Worm (Caenorhabditis elegans) whole organism, L4/young adult: ENCODE measurements around the gene F32H5.3.

Experiments used
- W03F9.2 ChIP-seq: fragments of 150-350 bp; optimal IDR thresholded peaks from 2 replicates; lab custom pipeline; 2014; ENCODE audit warnings: missing biosample characterization, missing genetic modification characterization
- dao-5 ChIP-seq: sonication (generic microtip); optimal IDR thresholded peaks from 2 replicates; lab custom pipeline; 2016; ENCODE audit warnings: missing genotype, missing genetic modification characterization, moderate library complexity, missing compliant biosample characterization
- him-1 ChIP-seq: sonication (generic microtip); optimal IDR thresholded peaks from 2 replicates; lab custom pipeline; 2016; ENCODE audit warnings: missing genotype, missing genetic modification reagents, missing genetic modification characterization, missing compliant biosample characterization

ce11 chrV:13358823-13359592 is at the start of gene F32H5.3:
- no peak for TF ChIP-seq dao-5 (tag; lab: Kevin White, UChicago)
- no peak for TF ChIP-seq W03F9.2 (tag; lab: Kevin White, UChicago)
- no peak for TF ChIP-seq him-1
